Worm (Caenorhabditis elegans) whole organism, midembryonic: ENCODE results near the gene mom-1.

Experiments used
- T22C8.4 ChIP-seq: fragments of 200-800 bp; sonication (Bioruptor generic); IDR thresholded peaks from 2 replicates; pipeline ENCODE4 v1.3.6; 2022; ENCODE audit warnings: missing genetic modification characterization, missing compliant biosample characterization
- flt-1 ChIP-seq: fragments of 200-800 bp; sonication (Bioruptor generic); IDR thresholded peaks from 2 replicates; pipeline ENCODE4 v1.3.6; 2022; ENCODE audit warnings: missing genetic modification characterization, missing compliant biosample characterization
- med-1 ChIP-seq: sonication (generic microtip); optimal IDR thresholded peaks from 2 replicates; lab custom pipeline; 2017; ENCODE audit warnings: missing genetic modification characterization, mild to moderate bottlenecking, missing compliant biosample characterization, antibody characterized with exemption, missing genetic modification reagents; ENCODE audit not compliant: insufficient read depth
- tab-1 ChIP-seq: fragments of 200-800 bp; sonication (Bioruptor generic); IDR thresholded peaks from 2 replicates; pipeline ENCODE4 v1.3.6; 2022; ENCODE audit warnings: missing genetic modification characterization, missing compliant biosample characterization
- ztf-23 ChIP-seq: fragments of 200-800 bp; sonication (Bioruptor generic); IDR thresholded peaks from 2 replicates; pipeline ENCODE4 v1.3.6; 2022; ENCODE audit warnings: missing genetic modification reagents, missing genetic modification characterization, missing compliant biosample characterization

- TF ChIP-seq flt-1 (GFP tag; lab: Robert Waterston, UW) = no peak
- no peak for TF ChIP-seq ztf-23
- TF ChIP-seq T22C8.4 = no peak
- TF ChIP-seq tab-1 (GFP tag; lab: Robert Waterston, UW) = no peak
- TF ChIP-seq med-1 (GFP tag; lab: Kevin White, UChicago) = no peak
These were observed 26.6 kb downstream of the mom-1 start, which contains the start of gene chtb-3 for ce11 chrX:6319546-6319945.
